Fruit fly (Drosophila melanogaster) whole organism, embryonic: ENCODE results near the gene Mst98Cb.
A peak's percentile ranks its signal among the peaks of the same experiment; 100 is the strongest.

ENCODE experiments used
- Bteb2 ChIP-seq: fragments of 200-800 bp; sonication (Bioruptor generic); optimal IDR thresholded peaks from 2 replicates; lab custom pipeline; 2016; ENCODE audit warnings: missing biosample characterization, missing genetic modification characterization
- CG11504 ChIP-seq: fragments of 200-800 bp; sonication (Bioruptor generic); optimal IDR thresholded peaks from 3 replicates; lab custom pipeline; 2019; ENCODE audit warnings: missing biosample characterization, mild to moderate bottlenecking, missing genetic modification characterization, moderate library complexity
- CG13123 ChIP-seq: fragments of 200-800 bp; sonication (Bioruptor generic); optimal IDR thresholded peaks from 2 replicates; lab custom pipeline; 2016; ENCODE audit warnings: missing biosample characterization, missing genetic modification characterization
- CG14710 ChIP-seq: fragments of 200-800 bp; sonication (Bioruptor generic); optimal IDR thresholded peaks from 3 replicates; lab custom pipeline; 2019; ENCODE audit warnings: missing biosample characterization, mild to moderate bottlenecking, missing genetic modification characterization, moderate library complexity
- CG15696 ChIP-seq: fragments of 200-800 bp; sonication (Bioruptor generic); optimal IDR thresholded peaks from 2 replicates; lab custom pipeline; 2019; ENCODE audit warnings: missing biosample characterization, mild to moderate bottlenecking, missing genetic modification characterization, moderate library complexity
- CG17829 ChIP-seq: fragments of 200-800 bp; optimal IDR thresholded peaks from 2 replicates; lab custom pipeline; 2019; ENCODE audit warnings: missing biosample characterization, mild to moderate bottlenecking, missing genetic modification characterization, moderate library complexity
- CG18764 ChIP-seq: fragments of 200-800 bp; sonication (Bioruptor generic); optimal IDR thresholded peaks from 3 replicates; lab custom pipeline; 2016; ENCODE audit warnings: missing biosample characterization, missing genetic modification characterization
- CG2202 ChIP-seq: fragments of 200-800 bp; sonication (Bioruptor generic); optimal IDR thresholded peaks from 2 replicates; lab custom pipeline; 2018; ENCODE audit warnings: missing biosample characterization, mild to moderate bottlenecking, missing genetic modification characterization
- CG2889 ChIP-seq: fragments of 200-800 bp; sonication (Bioruptor generic); IDR thresholded peaks from 3 replicates; pipeline ENCODE4 v1.3.6; 2022; ENCODE audit warnings: missing biosample characterization, missing genetic modification characterization
- CG31388 ChIP-seq: fragments of 200-800 bp; sonication (Bioruptor generic); optimal IDR thresholded peaks from 2 replicates; lab custom pipeline; 2016; ENCODE audit warnings: missing biosample characterization, missing genetic modification characterization
- CG32532 ChIP-seq: fragments of 200-800 bp; sonication (Bioruptor generic); IDR thresholded peaks from 2 replicates; pipeline ENCODE4 v1.3.6; 2022; ENCODE audit warnings: missing biosample characterization, missing genetic modification characterization
- CG33557 ChIP-seq: fragments of 200-800 bp; sonication (Bioruptor generic); optimal IDR thresholded peaks from 2 replicates; lab custom pipeline; 2019; ENCODE audit warnings: missing biosample characterization, mild to moderate bottlenecking, missing genetic modification characterization, moderate library complexity
- CG43689 ChIP-seq: fragments of 200-800 bp; sonication (Bioruptor generic); IDR thresholded peaks from 2 replicates; pipeline ENCODE4 v1.3.6; 2022; ENCODE audit warnings: missing biosample characterization, missing genetic modification characterization
- CG4424 ChIP-seq: fragments of 200-800 bp; sonication (Bioruptor generic); optimal IDR thresholded peaks from 3 replicates; lab custom pipeline; 2016; ENCODE audit warnings: missing biosample characterization, missing genetic modification characterization
- CG8290 ChIP-seq, 3 experiments: fragments of 200-800 bp; sonication (Bioruptor generic); optimal IDR thresholded peaks; 2 replicates each; lab custom pipeline; 2016 to 2019; ENCODE audit warnings: missing biosample characterization in 3 of 3, missing genetic modification characterization in 3 of 3, mild to moderate bottlenecking in 2 of 3, moderate library complexity in 1 of 3
- CG8924 ChIP-seq: fragments of 200-800 bp; optimal IDR thresholded peaks from 3 replicates; lab custom pipeline; 2019; ENCODE audit warnings: missing biosample characterization, mild to moderate bottlenecking, missing genetic modification characterization, moderate library complexity
- CrebB ChIP-seq: fragments of 200-800 bp; sonication (Bioruptor generic); optimal IDR thresholded peaks from 3 replicates; lab custom pipeline; 2018; ENCODE audit warnings: missing biosample characterization, mild to moderate bottlenecking, missing genetic modification characterization
- D19A ChIP-seq: fragments of 200-800 bp; optimal IDR thresholded peaks from 3 replicates; lab custom pipeline; 2019; ENCODE audit warnings: missing biosample characterization, mild to moderate bottlenecking, missing genetic modification characterization, moderate library complexity
- Dip2 ChIP-seq: fragments of 200-800 bp; sonication (Bioruptor generic); IDR thresholded peaks from 2 replicates; pipeline ENCODE4 v1.3.6; 2022; ENCODE audit warnings: missing biosample characterization, missing genetic modification characterization
- Dll ChIP-seq: fragments of 200-800 bp; sonication (Bioruptor generic); IDR thresholded peaks from 4 replicates; pipeline ENCODE4 v1.3.6; 2022; ENCODE audit warnings: missing biosample characterization, missing genetic modification characterization; ENCODE audit not compliant: partially characterized antibody
- Dref ChIP-seq: fragments of 200-800 bp; sonication (Bioruptor generic); IDR thresholded peaks from 2 replicates; pipeline ENCODE4 v1.3.6; 2022; ENCODE audit warnings: missing biosample characterization, missing genetic modification characterization
- Drgx ChIP-seq: fragments of 200-800 bp; sonication (Bioruptor generic); IDR thresholded peaks from 2 replicates; pipeline ENCODE4 v1.3.6; 2022; ENCODE audit warnings: missing biosample characterization, missing genetic modification characterization
- Fer3 ChIP-seq: fragments of 200-800 bp; sonication (Bioruptor generic); optimal IDR thresholded peaks from 2 replicates; lab custom pipeline; 2018; ENCODE audit warnings: missing biosample characterization, mild to moderate bottlenecking, missing genetic modification characterization, moderate library complexity
- H2.0 ChIP-seq: fragments of 200-800 bp; sonication (Bioruptor generic); IDR thresholded peaks from 2 replicates; pipeline ENCODE4 v1.3.6; 2022; ENCODE audit warnings: missing biosample characterization, missing genetic modification characterization
- Jarid2 ChIP-seq: fragments of 200-800 bp; sonication (Bioruptor generic); optimal IDR thresholded peaks from 3 replicates; lab custom pipeline; 2017; ENCODE audit warnings: mild to moderate bottlenecking, missing biosample characterization, missing genetic modification reagents, missing genetic modification characterization
- NC2β ChIP-seq: fragments of 200-800 bp; sonication (Bioruptor generic); optimal IDR thresholded peaks from 2 replicates; lab custom pipeline; 2016; ENCODE audit warnings: missing biosample characterization, missing genetic modification characterization
- Nf-YC ChIP-seq: fragments of 200-800 bp; optimal IDR thresholded peaks from 3 replicates; lab custom pipeline; 2019; ENCODE audit warnings: missing biosample characterization, mild to moderate bottlenecking, missing genetic modification characterization, moderate library complexity
- Oli ChIP-seq: fragments of 200-800 bp; sonication (Bioruptor generic); optimal IDR thresholded peaks from 2 replicates; lab custom pipeline; 2018; ENCODE audit warnings: missing biosample characterization, mild to moderate bottlenecking, missing genetic modification characterization, moderate library complexity
- bab2 ChIP-seq: fragments of 200-800 bp; sonication (Bioruptor generic); optimal IDR thresholded peaks from 2 replicates; lab custom pipeline; 2016; ENCODE audit warnings: missing biosample characterization, missing genetic modification characterization
- cas ChIP-seq: fragments of 200-800 bp; sonication (Bioruptor generic); IDR thresholded peaks from 2 replicates; pipeline ENCODE4 v1.3.6; 2022; ENCODE audit warnings: missing biosample characterization, missing genetic modification characterization
- cwo ChIP-seq: fragments of 200-800 bp; sonication (Bioruptor generic); optimal IDR thresholded peaks from 3 replicates; lab custom pipeline; 2017; ENCODE audit warnings: missing biosample characterization, missing genetic modification characterization, mild to moderate bottlenecking, moderate library complexity, missing genetic modification reagents
- dimm ChIP-seq: fragments of 200-800 bp; sonication (Bioruptor generic); IDR thresholded peaks from 2 replicates; pipeline ENCODE4 v1.3.6; 2022; ENCODE audit warnings: missing biosample characterization, missing genetic modification characterization
- gce ChIP-seq: fragments of 200-800 bp; sonication (Bioruptor generic); IDR thresholded peaks from 3 replicates; pipeline ENCODE4 v1.3.6; 2022; ENCODE audit warnings: missing biosample characterization, missing genetic modification characterization
- insv ChIP-seq, 2 experiments: fragments of 200-800 bp; sonication (Bioruptor generic); optimal IDR thresholded peaks; 3 replicates each; lab custom pipeline; 2016 to 2018; ENCODE audit warnings: missing biosample characterization in 2 of 2, missing genetic modification characterization in 2 of 2
- lab ChIP-seq: fragments of 200-800 bp; sonication (Bioruptor generic); optimal IDR thresholded peaks from 3 replicates; lab custom pipeline; 2017; ENCODE audit warnings: missing biosample characterization, missing genetic modification characterization, mild to moderate bottlenecking, moderate library complexity, missing genetic modification reagents
- lbe ChIP-seq: fragments of 200-800 bp; sonication (Bioruptor generic); optimal IDR thresholded peaks from 2 replicates; lab custom pipeline; 2016; ENCODE audit warnings: missing biosample characterization, mild to moderate bottlenecking, missing genetic modification characterization
- luna ChIP-seq: fragments of 200-800 bp; sonication (Bioruptor generic); optimal IDR thresholded peaks from 2 replicates; lab custom pipeline; 2016; ENCODE audit warnings: missing biosample characterization, missing genetic modification characterization
- mld ChIP-seq: fragments of 200-800 bp; sonication (Bioruptor generic); IDR thresholded peaks from 3 replicates; pipeline ENCODE4 v1.3.6; 2022; ENCODE audit warnings: missing biosample characterization, missing genetic modification characterization; ENCODE audit not compliant: partially characterized antibody
- onecut ChIP-seq: fragments of 200-800 bp; sonication (Bioruptor generic); IDR thresholded peaks from 2 replicates; pipeline ENCODE4 v1.3.6; 2022; ENCODE audit warnings: missing biosample characterization, missing genetic modification characterization
- pnt ChIP-seq: fragments of 200-800 bp; sonication (Bioruptor generic); optimal IDR thresholded peaks from 3 replicates; lab custom pipeline; 2016; ENCODE audit warnings: missing biosample characterization, missing genetic modification characterization
- prd ChIP-seq, 3 experiments: fragments of >200 bp in 2 of 3; fragments of 200-800 bp in 1 of 3; sonication (Bioruptor generic) in 1 of 3; optimal IDR thresholded peaks in 2 of 3; IDR thresholded peaks in 1 of 3; 2 replicates in 2 of 3; 3 replicates in 1 of 3; pipeline versions ENCODE4 v1.3.6 to Lab custom; 2017 to 2022; ENCODE audit warnings: missing biosample characterization in 1 of 3, missing genetic modification characterization in 1 of 3
- pros ChIP-seq: fragments of 200-800 bp; sonication (Bioruptor generic); optimal IDR thresholded peaks from 3 replicates; lab custom pipeline; 2019; ENCODE audit warnings: missing biosample characterization, mild to moderate bottlenecking, missing genetic modification characterization, moderate library complexity
- pzg ChIP-seq: fragments of 200-800 bp; sonication (Bioruptor generic); optimal IDR thresholded peaks from 3 replicates; lab custom pipeline; 2018; ENCODE audit warnings: missing biosample characterization, mild to moderate bottlenecking, missing genetic modification characterization, moderate library complexity
- rib ChIP-seq: fragments of 200-800 bp; sonication (Bioruptor generic); IDR thresholded peaks from 2 replicates; pipeline ENCODE4 v1.3.6; 2022; ENCODE audit warnings: missing biosample characterization, missing genetic modification characterization
- scrt ChIP-seq: fragments of 200-800 bp; sonication (Bioruptor generic); optimal IDR thresholded peaks from 2 replicates; lab custom pipeline; 2018; ENCODE audit warnings: missing biosample characterization, mild to moderate bottlenecking, missing genetic modification characterization, moderate library complexity
- sens-2 ChIP-seq: fragments of 200-800 bp; sonication (Bioruptor generic); IDR thresholded peaks from 2 replicates; pipeline ENCODE4 v1.3.6; 2022; ENCODE audit warnings: missing biosample characterization, missing genetic modification characterization
- sug ChIP-seq: fragments of 200-800 bp; optimal IDR thresholded peaks from 2 replicates; lab custom pipeline; 2019; ENCODE audit warnings: missing biosample characterization, mild to moderate bottlenecking, missing genetic modification characterization, moderate library complexity
- tap ChIP-seq: fragments of 200-800 bp; optimal IDR thresholded peaks from 3 replicates; lab custom pipeline; 2019; ENCODE audit warnings: missing biosample characterization, mild to moderate bottlenecking, missing genetic modification characterization, moderate library complexity
- tin ChIP-seq: fragments of 200-800 bp; sonication (Bioruptor generic); optimal IDR thresholded peaks from 3 replicates; lab custom pipeline; 2016; ENCODE audit warnings: missing biosample characterization, missing genetic modification characterization

The Mst98Cb gene

dm6 chr3R:28332137-28332671 lies 39.6 kb downstream of the Mst98Cb start (continued):
- TF ChIP-seq gce (peak; percentile 37; the same call in 1 of the 3 replicates), D19A (tag; lab: Kevin White, UChicago) (peak; percentile 12), cas (GFP tag; lab: Robert Waterston, UW) (no peak), CG4424 (peak; percentile 35), onecut (GFP tag; lab: Robert Waterston, UW) (no peak), cwo (GFP tag; lab: Kevin White, UChicago) (peak; percentile 85), pzg (no peak), CG8924 (tag; lab: Kevin White, UChicago) (peak; percentile 58), Bteb2 (GFP tag; lab: Kevin White, UChicago) (peak; percentile 47), CG32532 (GFP tag; lab: Robert Waterston, UW) (peak; percentile 76), lab (GFP tag; lab: Kevin White, UChicago) (peak; percentile 73), CG15696 (tag; lab: Kevin White, UChicago) (no peak), Oli (tag; lab: Kevin White, UChicago) (peak; percentile 67), prd (optimal IDR thresholded peaks at IDR 0.05; lab: Kevin White, UChicago) (no peak), prd (GFP tag; IDR thresholded peaks at IDR 0.05; lab: Robert Waterston, UW) (peak; percentile 63; the same call in 2 of the 3 replicates), CG17829 (tag; lab: Kevin White, UChicago) (peak; percentile 20), sug (peak; percentile 67), Dref (no peak), CrebB (tag; lab: Kevin White, UChicago) (peak; percentile 43), Jarid2 (GFP tag; lab: Kevin White, UChicago) (no peak), pros (GFP tag; lab: Kevin White, UChicago) (no peak), CG14710 (no peak), CG2202 (tag; lab: Kevin White, UChicago) (no peak), sens-2 (peak; percentile 25; the same call in 1 of the 2 replicates), tap (tag; lab: Kevin White, UChicago) (peak; percentile 31), bab2 (peak; percentile 44), mld (GFP tag; lab: Robert Waterston, UW) (no peak), CG2889 (GFP tag; lab: Robert Waterston, UW) (no peak), CG31388 (no peak), Dip2 (GFP tag; lab: Robert Waterston, UW) (no peak), dimm (no peak), CG43689 (GFP tag; lab: Robert Waterston, UW) (0 out of 2 replicates have a peak, but pooled peaks have one; percentile 13), CG8290 (GFP tag; optimal IDR thresholded peaks at IDR 0.05; lab: Kevin White, UChicago) (no peak), CG8290 (tag; optimal IDR thresholded peaks at IDR 0.05; lab: Kevin White, UChicago) (peak in 1 of 2 experiments; percentile 40), luna (no peak), CG18764 (GFP tag; lab: Kevin White, UChicago) (peak; percentile 22), scrt (GFP tag; lab: Kevin White, UChicago) (peak; percentile 56), CG11504 (tag; lab: Kevin White, UChicago) (peak; percentile 65), H2.0 (GFP tag; lab: Robert Waterston, UW) (peak; percentile 65), Dll (GFP tag; lab: Robert Waterston, UW) (no peak), Fer3 (peak; percentile 64), insv (GFP tag; optimal IDR thresholded peaks at IDR 0.05; lab: Kevin White, UChicago) (no peak), Drgx (GFP tag; lab: Robert Waterston, UW) (peak; percentile 75), pnt (peak; percentile 3), lbe (no peak), CG33557 (no peak), rib (0 out of 2 replicates have a peak, but pooled peaks have one; percentile 15), Nf-YC (tag; lab: Kevin White, UChicago) (peak; percentile 37), NC2β (GFP tag; lab: Kevin White, UChicago) (no peak), CG13123 (GFP tag; lab: Kevin White, UChicago) (no peak), tin (GFP tag; lab: Kevin White, UChicago) (peak; percentile 23)
